Worm (Caenorhabditis elegans) whole organism, late embryonic: ENCODE measurements around the gene aakg-1.

Source experiments
- C08G9.2 ChIP-seq: sonication (generic microtip); optimal IDR thresholded peaks from 2 replicates; lab custom pipeline; 2016; ENCODE audit warnings: mild to moderate bottlenecking, missing genetic modification characterization, moderate library complexity, missing compliant biosample characterization
- C38D4.7 ChIP-seq: fragments of 200-800 bp; sonication (Bioruptor generic); optimal IDR thresholded peaks from 2 replicates; lab custom pipeline; 2018; ENCODE audit warnings: mild to moderate bottlenecking, missing genetic modification characterization, moderate library complexity, missing compliant biosample characterization
- F13H6.1 ChIP-seq: sonication (generic microtip); optimal IDR thresholded peaks from 2 replicates; lab custom pipeline; 2016; ENCODE audit warnings: missing genetic modification characterization, missing compliant biosample characterization
- K02D7.2 ChIP-seq: sonication (generic microtip); optimal IDR thresholded peaks from 2 replicates; lab custom pipeline; 2017; ENCODE audit warnings: mild to moderate bottlenecking, missing genetic modification characterization, missing compliant biosample characterization
- K09A11.1 ChIP-seq: sonication (generic microtip); optimal IDR thresholded peaks from 2 replicates; lab custom pipeline; 2017; ENCODE audit warnings: antibody characterized with exemption, mild to moderate bottlenecking, missing genetic modification characterization, missing compliant biosample characterization; ENCODE audit not compliant: insufficient read depth
- T23F11.4 ChIP-seq: fragments of 200-800 bp; sonication (Bioruptor generic); optimal IDR thresholded peaks from 2 replicates; lab custom pipeline; 2018; ENCODE audit warnings: mild to moderate bottlenecking, missing genetic modification characterization, missing compliant biosample characterization
- Y22D7AL.16 ChIP-seq: sonication (generic microtip); optimal IDR thresholded peaks from 2 replicates; lab custom pipeline; 2016; ENCODE audit warnings: missing genetic modification characterization, missing compliant biosample characterization
- ahr-1 ChIP-seq: sonication (generic microtip); optimal IDR thresholded peaks from 2 replicates; lab custom pipeline; 2016; ENCODE audit warnings: missing genetic modification characterization, missing compliant biosample characterization
- ama-1 ChIP-seq: fragments of 150-350 bp; optimal IDR thresholded peaks from 2 replicates; lab custom pipeline; 2014
- ceh-14 ChIP-seq: sonication (generic microtip); optimal IDR thresholded peaks from 2 replicates; lab custom pipeline; 2016; ENCODE audit warnings: missing genotype, missing genetic modification characterization, missing compliant biosample characterization
- ceh-18 ChIP-seq: sonication (generic microtip); optimal IDR thresholded peaks from 2 replicates; lab custom pipeline; 2016; ENCODE audit warnings: missing genetic modification characterization, missing compliant biosample characterization
- ceh-19 ChIP-seq: fragments of 200-800 bp; sonication (Bioruptor generic); optimal IDR thresholded peaks from 2 replicates; lab custom pipeline; 2018; ENCODE audit warnings: mild to moderate bottlenecking, missing genetic modification characterization, missing compliant biosample characterization
- ceh-2 ChIP-seq: sonication (generic microtip); optimal IDR thresholded peaks from 2 replicates; lab custom pipeline; 2016; ENCODE audit warnings: missing genotype, missing genetic modification characterization, missing compliant biosample characterization
- ceh-22 ChIP-seq: sonication (generic microtip); optimal IDR thresholded peaks from 2 replicates; lab custom pipeline; 2017; ENCODE audit warnings: missing biosample characterization, missing genetic modification characterization
- ceh-24 ChIP-seq: sonication (generic microtip); optimal IDR thresholded peaks from 2 replicates; lab custom pipeline; 2016; ENCODE audit warnings: mild to moderate bottlenecking, missing genetic modification characterization, missing compliant biosample characterization
- ceh-31 ChIP-seq: sonication (generic microtip); optimal IDR thresholded peaks from 2 replicates; lab custom pipeline; 2016; ENCODE audit warnings: missing genetic modification characterization, missing compliant biosample characterization
- ceh-34 ChIP-seq: sonication (generic microtip); optimal IDR thresholded peaks from 2 replicates; lab custom pipeline; 2016; ENCODE audit warnings: mild to moderate bottlenecking, missing genetic modification characterization, missing compliant biosample characterization
- ceh-6 ChIP-seq: fragments of 200-800 bp; sonication (Bioruptor generic); optimal IDR thresholded peaks from 2 replicates; lab custom pipeline; 2018; ENCODE audit warnings: mild to moderate bottlenecking, missing genetic modification characterization, missing compliant biosample characterization
- ceh-9 ChIP-seq: sonication (generic microtip); optimal IDR thresholded peaks from 2 replicates; lab custom pipeline; 2016; ENCODE audit warnings: mild to moderate bottlenecking, missing genetic modification characterization, inconsistent platforms, missing compliant biosample characterization
- che-1 ChIP-seq: sonication (generic microtip); optimal IDR thresholded peaks from 2 replicates; lab custom pipeline; 2016; ENCODE audit warnings: mild to moderate bottlenecking, missing genetic modification characterization, missing compliant biosample characterization
- dmd-4 ChIP-seq: sonication (generic microtip); optimal IDR thresholded peaks from 2 replicates; lab custom pipeline; 2016; ENCODE audit warnings: borderline replicate concordance, missing genetic modification characterization, missing compliant biosample characterization
- dve-1 ChIP-seq: sonication (generic microtip); optimal IDR thresholded peaks from 2 replicates; lab custom pipeline; 2017; ENCODE audit warnings: antibody characterized with exemption, mild to moderate bottlenecking, missing genetic modification characterization, missing compliant biosample characterization
- elt-2 ChIP-seq: sonication (generic microtip); optimal IDR thresholded peaks from 2 replicates; lab custom pipeline; 2016; ENCODE audit warnings: missing genetic modification reagents, missing genetic modification characterization, missing compliant biosample characterization
- elt-4 ChIP-seq: sonication (generic microtip); optimal IDR thresholded peaks from 2 replicates; lab custom pipeline; 2016; ENCODE audit warnings: missing genetic modification characterization, missing compliant biosample characterization
- eyg-1 ChIP-seq: sonication (generic microtip); optimal IDR thresholded peaks from 2 replicates; lab custom pipeline; 2016; ENCODE audit warnings: missing genotype, missing genetic modification characterization, missing compliant biosample characterization
- fax-1 ChIP-seq: sonication (generic microtip); optimal IDR thresholded peaks from 2 replicates; lab custom pipeline; 2016; ENCODE audit warnings: missing genotype, missing genetic modification characterization, missing compliant biosample characterization
- fkh-6 ChIP-seq: sonication (generic microtip); optimal IDR thresholded peaks from 2 replicates; lab custom pipeline; 2016; ENCODE audit warnings: missing genetic modification characterization, missing compliant biosample characterization
- hlh-13 ChIP-seq: fragments of 200-800 bp; sonication (Bioruptor generic); optimal IDR thresholded peaks from 2 replicates; lab custom pipeline; 2018; ENCODE audit warnings: mild to moderate bottlenecking, missing genetic modification characterization, missing compliant biosample characterization
- hlh-15 ChIP-seq: sonication (generic microtip); optimal IDR thresholded peaks from 2 replicates; lab custom pipeline; 2016; ENCODE audit warnings: missing genetic modification characterization, missing compliant biosample characterization
- hlh-6 ChIP-seq: sonication (generic microtip); optimal IDR thresholded peaks from 2 replicates; lab custom pipeline; 2016; ENCODE audit warnings: missing genotype, missing genetic modification characterization, missing compliant biosample characterization
- hlh-8 ChIP-seq: sonication (generic microtip); optimal IDR thresholded peaks from 2 replicates; lab custom pipeline; 2016; ENCODE audit warnings: missing genotype, missing genetic modification characterization, missing compliant biosample characterization
- lim-6 ChIP-seq: sonication (generic microtip); optimal IDR thresholded peaks from 2 replicates; lab custom pipeline; 2016; ENCODE audit warnings: missing genetic modification characterization, missing compliant biosample characterization
- lin-11 ChIP-seq: fragments of 200-800 bp; sonication (Bioruptor generic); optimal IDR thresholded peaks from 2 replicates; lab custom pipeline; 2018; ENCODE audit warnings: mild to moderate bottlenecking, missing genetic modification characterization, missing compliant biosample characterization
- madf-2 ChIP-seq: sonication (generic microtip); optimal IDR thresholded peaks from 2 replicates; lab custom pipeline; 2017; ENCODE audit warnings: missing genetic modification characterization, missing compliant biosample characterization
- mec-3 ChIP-seq: sonication (generic microtip); optimal IDR thresholded peaks from 2 replicates; lab custom pipeline; 2016; ENCODE audit warnings: borderline replicate concordance, missing genetic modification characterization, missing compliant biosample characterization
- pag-3 ChIP-seq: sonication (generic microtip); optimal IDR thresholded peaks from 2 replicates; lab custom pipeline; 2016; ENCODE audit warnings: missing compliant biosample characterization, missing genetic modification characterization, borderline replicate concordance
- pat-9 ChIP-seq: fragments of 200-800 bp; sonication (Bioruptor generic); optimal IDR thresholded peaks from 2 replicates; lab custom pipeline; 2018; ENCODE audit warnings: mild to moderate bottlenecking, missing genetic modification characterization, moderate library complexity, missing compliant biosample characterization
- pax-1 ChIP-seq: fragments of 150-350 bp; optimal IDR thresholded peaks from 2 replicates; lab custom pipeline; 2014; ENCODE audit warnings: missing biosample characterization, missing genetic modification characterization
- pha-4 ChIP-seq: fragments of 150-350 bp; optimal IDR thresholded peaks from 2 replicates; lab custom pipeline; 2018; ENCODE audit warnings: missing biosample characterization, missing genetic modification reagents, missing genetic modification characterization
- pqm-1 ChIP-seq: sonication (generic microtip); optimal IDR thresholded peaks from 2 replicates; lab custom pipeline; 2016; ENCODE audit warnings: missing genetic modification characterization, missing compliant biosample characterization
- ref-2 ChIP-seq: sonication (generic microtip); optimal IDR thresholded peaks from 2 replicates; lab custom pipeline; 2016; ENCODE audit warnings: missing genetic modification characterization, missing compliant biosample characterization
- rnt-1 ChIP-seq: sonication (generic microtip); optimal IDR thresholded peaks from 2 replicates; lab custom pipeline; 2016; ENCODE audit warnings: missing genetic modification characterization, missing compliant biosample characterization
- sdc-2 ChIP-seq: sonication (generic microtip); optimal IDR thresholded peaks from 2 replicates; lab custom pipeline; 2016; ENCODE audit warnings: missing genotype, missing genetic modification characterization, missing compliant biosample characterization
- sox-2 ChIP-seq: fragments of 200-800 bp; sonication (Bioruptor generic); IDR thresholded peaks from 2 replicates; pipeline ENCODE4 v1.3.6; 2022; ENCODE audit warnings: missing genetic modification reagents, missing genetic modification characterization, missing compliant biosample characterization
- sox-4 ChIP-seq: sonication (generic microtip); optimal IDR thresholded peaks from 2 replicates; lab custom pipeline; 2017; ENCODE audit warnings: mild to moderate bottlenecking, missing genetic modification characterization, inconsistent platforms, missing compliant biosample characterization
- syd-9 ChIP-seq: sonication (generic microtip); optimal IDR thresholded peaks from 2 replicates; lab custom pipeline; 2016; ENCODE audit warnings: mild to moderate bottlenecking, missing genetic modification characterization, moderate library complexity, missing compliant biosample characterization
- tbx-7 ChIP-seq: sonication (generic microtip); optimal IDR thresholded peaks from 2 replicates; lab custom pipeline; 2016; ENCODE audit warnings: missing genotype, missing genetic modification characterization, missing compliant biosample characterization
- unc-3 ChIP-seq, 2 experiments: fragments of 200-800 bp in 1 of 2; sonication (Bioruptor generic) in 1 of 2; sonication (generic microtip) in 1 of 2; conservative IDR thresholded peaks in 1 of 2; optimal IDR thresholded peaks in 1 of 2; 2 replicates each; pipeline versions ENCODE4 v1.3.6 to Lab custom; 2016 to 2022; ENCODE audit warnings: missing compliant biosample characterization in 2 of 2, missing genetic modification characterization in 2 of 2, missing genetic modification reagents in 1 of 2
- unc-42 ChIP-seq: sonication (generic microtip); optimal IDR thresholded peaks from 2 replicates; lab custom pipeline; 2016; ENCODE audit warnings: missing genotype, missing genetic modification characterization, missing compliant biosample characterization
- unc-55 ChIP-seq: sonication (generic microtip); optimal IDR thresholded peaks from 2 replicates; lab custom pipeline; 2017; ENCODE audit warnings: missing biosample characterization, missing genetic modification reagents, missing genetic modification characterization
- unc-86 ChIP-seq: sonication (generic microtip); optimal IDR thresholded peaks from 2 replicates; lab custom pipeline; 2016; ENCODE audit warnings: missing genetic modification characterization, missing compliant biosample characterization
- zip-5 ChIP-seq: sonication (generic microtip); optimal IDR thresholded peaks from 2 replicates; lab custom pipeline; 2016; ENCODE audit warnings: missing genetic modification characterization, missing compliant biosample characterization
- ztf-16 ChIP-seq: sonication (generic microtip); optimal IDR thresholded peaks from 2 replicates; lab custom pipeline; 2017; ENCODE audit warnings: missing genetic modification characterization, missing compliant biosample characterization

The aakg-1 gene

ce11 chrIII:12612519-12612935, 37.3 kb upstream of the aakg-1 start:
- TF ChIP-seq ceh-2 (tag; lab: Kevin White, UChicago) (peak; percentile 75), T23F11.4 (GFP tag; lab: Kevin White, UChicago) (peak; percentile 57), ahr-1 (tag; lab: Kevin White, UChicago) (no peak), pax-1 (tag; lab: Kevin White, UChicago) (peak; percentile 94), pag-3 (tag; lab: Kevin White, UChicago) (peak; percentile 55), ceh-34 (tag; lab: Kevin White, UChicago) (peak; percentile 98), K09A11.1 (peak; percentile 70), tbx-7 (tag; lab: Kevin White, UChicago) (no peak), ceh-9 (no peak), sox-4 (tag; lab: Kevin White, UChicago) (no peak), sdc-2 (peak; percentile 73), fax-1 (tag; lab: Kevin White, UChicago) (peak; percentile 48), lin-11 (tag; lab: Kevin White, UChicago) (no peak), elt-2 (tag; lab: Kevin White, UChicago) (peak; percentile 13), C08G9.2 (tag; lab: Kevin White, UChicago) (peak; percentile 60), elt-4 (tag; lab: Kevin White, UChicago) (no peak), madf-2 (tag; lab: Kevin White, UChicago) (no peak), C38D4.7 (GFP tag; lab: Kevin White, UChicago) (no peak), pqm-1 (tag; lab: Kevin White, UChicago) (peak; percentile 76), dve-1 (peak; percentile 94), syd-9 (tag; lab: Kevin White, UChicago) (peak; percentile 37), hlh-6 (peak; percentile 18), zip-5 (tag; lab: Kevin White, UChicago) (no peak), ceh-19 (peak; percentile 65), Y22D7AL.16 (tag; lab: Kevin White, UChicago) (no peak), ama-1 (lab: Kevin White, UChicago) (no peak), pat-9 (no peak), dmd-4 (tag; lab: Kevin White, UChicago) (peak; percentile 81), ref-2 (tag; lab: Kevin White, UChicago) (peak; percentile 96), unc-3 (GFP tag; conservative IDR thresholded peaks at IDR 0.05; lab: Robert Waterston, UW) (no peak), unc-3 (tag; optimal IDR thresholded peaks at IDR 0.05; lab: Kevin White, UChicago) (peak; percentile 36), unc-55 (GFP tag; lab: Kevin White, UChicago) (peak; percentile 100), mec-3 (tag; lab: Kevin White, UChicago) (no peak), hlh-8 (tag; lab: Kevin White, UChicago) (peak; percentile 55), sox-2 (GFP tag; lab: Robert Waterston, UW) (peak; percentile 82), ceh-14 (tag; lab: Kevin White, UChicago) (peak; percentile 87), rnt-1 (peak; percentile 91), pha-4 (tag; lab: Kevin White, UChicago) (no peak), ceh-22 (tag; lab: Kevin White, UChicago) (peak; percentile 91), ceh-18 (tag; lab: Kevin White, UChicago) (peak; percentile 98), ceh-31 (tag; lab: Kevin White, UChicago) (peak; percentile 96), F13H6.1 (peak; percentile 99), ceh-24 (tag; lab: Kevin White, UChicago) (no peak), lim-6 (tag; lab: Kevin White, UChicago) (no peak), eyg-1 (tag; lab: Kevin White, UChicago) (no peak), unc-86 (tag; lab: Kevin White, UChicago) (peak; percentile 59), hlh-15 (tag; lab: Kevin White, UChicago) (no peak), K02D7.2 (tag; lab: Kevin White, UChicago) (no peak), ztf-16 (tag; lab: Kevin White, UChicago) (peak; percentile 40), unc-42 (tag; lab: Kevin White, UChicago) (peak; percentile 84), hlh-13 (GFP tag; lab: Kevin White, UChicago) (no peak), fkh-6 (tag; lab: Kevin White, UChicago) (peak; percentile 26), ceh-6 (GFP tag; lab: Kevin White, UChicago) (peak; percentile 22), che-1 (no peak)
